Worm (Caenorhabditis elegans) whole organism, L1 larva: Measurements from ENCODE around the gene ubc-9.

Source experiments
- ceh-82 ChIP-seq, 3 experiments: fragments of 150-350 bp in 1 of 3; sonication (generic microtip) in 2 of 3; optimal IDR thresholded peaks; 2 replicates each; lab custom pipeline; 2014 to 2017; ENCODE audit warnings: missing biosample characterization in 3 of 3, missing genetic modification characterization in 3 of 3
- nhr-237 ChIP-seq: fragments of 150-350 bp; optimal IDR thresholded peaks from 2 replicates; lab custom pipeline; 2014; ENCODE audit warnings: missing biosample characterization, missing genetic modification characterization
- pax-3 ChIP-seq: fragments of 200-800 bp; sonication (Bioruptor generic); optimal IDR thresholded peaks from 2 replicates; lab custom pipeline; 2018; ENCODE audit warnings: mild to moderate bottlenecking, missing genetic modification characterization, moderate library complexity, missing compliant biosample characterization
- snpc-4 ChIP-seq: fragments of 150-350 bp; optimal IDR thresholded peaks from 2 replicates; lab custom pipeline; 2014; ENCODE audit warnings: missing biosample characterization, missing genetic modification characterization
- unc-62 ChIP-seq: fragments of 150-350 bp; optimal IDR thresholded peaks from 2 replicates; lab custom pipeline; 2014; ENCODE audit warnings: missing biosample characterization, missing genetic modification reagents, missing genetic modification characterization

DNA sequence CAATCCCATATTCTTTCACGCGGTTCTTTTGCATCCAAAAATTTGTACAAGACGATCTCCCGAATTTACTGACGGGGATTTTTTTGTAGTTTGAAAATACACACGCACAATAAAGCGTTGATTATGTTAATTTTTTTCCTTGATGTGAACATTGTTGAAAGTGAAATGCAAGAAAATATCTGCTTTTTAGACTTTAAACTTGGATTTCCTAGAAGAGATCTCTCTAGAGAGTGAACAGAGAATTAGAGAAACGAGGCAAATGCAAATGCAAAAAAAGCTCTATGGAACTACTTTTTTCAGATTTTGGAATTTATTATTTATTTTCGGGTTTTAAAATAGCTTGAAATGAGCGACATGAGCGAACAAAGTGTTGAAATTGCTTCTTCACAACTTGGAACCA lies 14.2 kb downstream of the ubc-9 start, which contains the start of gene F29B9.1:
- no peak for TF ChIP-seq pax-3 (tag; lab: Kevin White, UChicago)
- no peak for TF ChIP-seq nhr-237 (tag; lab: Kevin White, UChicago)
- TF ChIP-seq unc-62 (GFP tag; lab: Kevin White, UChicago): no peak
- no peak for TF ChIP-seq ceh-82 (tag; optimal IDR thresholded peaks at IDR 0.05; lab: Kevin White, UChicago)
- no peak for TF ChIP-seq snpc-4 (tag; lab: Kevin White, UChicago)
